Fruit fly (Drosophila melanogaster) whole organism, embryonic: ENCODE measurements around the gene CG4586.
A peak's percentile ranks its signal among the peaks of the same experiment; 100 is the strongest.

ENCODE experiments used
- Aef1 ChIP-seq: fragments of 200-800 bp; sonication (Bioruptor generic); IDR thresholded peaks from 3 replicates; pipeline ENCODE4 v1.3.6; 2022; ENCODE audit warnings: missing biosample characterization, missing genetic modification characterization
- BEAF-32 ChIP-seq: fragments of 200-800 bp; sonication (Bioruptor generic); optimal IDR thresholded peaks from 3 replicates; lab custom pipeline; 2017; ENCODE audit warnings: missing biosample characterization, missing genetic modification characterization, mild to moderate bottlenecking, moderate library complexity, missing genetic modification reagents
- BtbVII ChIP-seq: fragments of 200-800 bp; sonication (Bioruptor generic); optimal IDR thresholded peaks from 3 replicates; lab custom pipeline; 2017; ENCODE audit warnings: missing biosample characterization, mild to moderate bottlenecking, missing genetic modification characterization
- CG10959 ChIP-seq: fragments of 200-800 bp; sonication (Bioruptor generic); IDR thresholded peaks from 2 replicates; pipeline ENCODE4 v1.3.6; 2022; ENCODE audit warnings: missing biosample characterization, missing genetic modification characterization
- CG11247 ChIP-seq: fragments of 200-800 bp; sonication (Bioruptor generic); IDR thresholded peaks from 2 replicates; pipeline ENCODE4 v1.3.6; 2022; ENCODE audit warnings: missing biosample characterization, missing genetic modification characterization
- CG12942 ChIP-seq: fragments of 200-800 bp; sonication (Bioruptor generic); optimal IDR thresholded peaks from 3 replicates; lab custom pipeline; 2016; ENCODE audit warnings: missing biosample characterization, missing genetic modification characterization
- CG14667 ChIP-seq: fragments of 200-800 bp; sonication (Bioruptor generic); IDR thresholded peaks from 2 replicates; pipeline ENCODE4 v1.3.6; 2022; ENCODE audit warnings: missing biosample characterization, missing genetic modification characterization
- CG15011 ChIP-seq: fragments of 200-800 bp; sonication (Bioruptor generic); optimal IDR thresholded peaks from 3 replicates; lab custom pipeline; 2018; ENCODE audit warnings: missing biosample characterization, mild to moderate bottlenecking, missing genetic modification characterization
- CG15601 ChIP-seq: fragments of 200-800 bp; sonication (Bioruptor generic); optimal IDR thresholded peaks from 3 replicates; lab custom pipeline; 2019; ENCODE audit warnings: missing biosample characterization, mild to moderate bottlenecking, missing genetic modification characterization, moderate library complexity
- CG16863 ChIP-seq: fragments of 200-800 bp; sonication (Bioruptor generic); optimal IDR thresholded peaks from 3 replicates; lab custom pipeline; 2016; ENCODE audit warnings: missing biosample characterization, missing genetic modification characterization
- CG17802 ChIP-seq: fragments of 200-800 bp; sonication (Bioruptor generic); optimal IDR thresholded peaks from 2 replicates; lab custom pipeline; 2018; ENCODE audit warnings: missing biosample characterization, mild to moderate bottlenecking, missing genetic modification characterization, moderate library complexity
- CG1832 ChIP-seq: fragments of 200-800 bp; sonication (Bioruptor generic); optimal IDR thresholded peaks from 2 replicates; lab custom pipeline; 2017; ENCODE audit warnings: missing biosample characterization, mild to moderate bottlenecking, missing genetic modification characterization, inconsistent platforms
- CG2889 ChIP-seq: fragments of 200-800 bp; sonication (Bioruptor generic); IDR thresholded peaks from 3 replicates; pipeline ENCODE4 v1.3.6; 2022; ENCODE audit warnings: missing biosample characterization, missing genetic modification characterization
- CG30020 ChIP-seq: fragments of 200-800 bp; optimal IDR thresholded peaks from 2 replicates; lab custom pipeline; 2019; ENCODE audit warnings: missing biosample characterization, mild to moderate bottlenecking, missing genetic modification characterization, moderate library complexity
- CG3065 ChIP-seq: fragments of 200-800 bp; sonication (Bioruptor generic); optimal IDR thresholded peaks from 2 replicates; lab custom pipeline; 2016; ENCODE audit warnings: missing biosample characterization, missing genetic modification characterization
- CG31388 ChIP-seq: fragments of 200-800 bp; sonication (Bioruptor generic); optimal IDR thresholded peaks from 2 replicates; lab custom pipeline; 2016; ENCODE audit warnings: missing biosample characterization, missing genetic modification characterization
- CG3407 ChIP-seq: fragments of 200-800 bp; sonication (Bioruptor generic); optimal IDR thresholded peaks from 2 replicates; lab custom pipeline; 2018; ENCODE audit warnings: missing biosample characterization, mild to moderate bottlenecking, missing genetic modification characterization
- CG3995 ChIP-seq: fragments of 200-800 bp; sonication (Bioruptor generic); optimal IDR thresholded peaks from 3 replicates; lab custom pipeline; 2016; ENCODE audit warnings: missing biosample characterization, missing genetic modification characterization
- CG4282 ChIP-seq: fragments of 200-800 bp; sonication (Bioruptor generic); optimal IDR thresholded peaks from 2 replicates; lab custom pipeline; 2016; ENCODE audit warnings: missing biosample characterization, missing genetic modification characterization
- CG4617 ChIP-seq: fragments of 200-800 bp; sonication (Bioruptor generic); optimal IDR thresholded peaks from 3 replicates; lab custom pipeline; 2016; ENCODE audit warnings: missing biosample characterization, missing genetic modification characterization, borderline replicate concordance
- CG7556 ChIP-seq: fragments of 200-800 bp; sonication (Bioruptor generic); optimal IDR thresholded peaks from 2 replicates; lab custom pipeline; 2017; ENCODE audit warnings: missing biosample characterization, mild to moderate bottlenecking, missing genetic modification characterization
- CHES-1-like ChIP-seq: fragments of 200-800 bp; sonication (Bioruptor generic); optimal IDR thresholded peaks from 2 replicates; lab custom pipeline; 2016; ENCODE audit warnings: missing biosample characterization, missing genetic modification characterization
- CkIIα-i1 ChIP-seq: fragments of 200-800 bp; sonication (Bioruptor generic); IDR thresholded peaks from 2 replicates; pipeline ENCODE4 v1.3.6; 2022; ENCODE audit warnings: missing biosample characterization, missing genetic modification characterization
- Deaf1 ChIP-seq: fragments of 200-800 bp; optimal IDR thresholded peaks from 3 replicates; lab custom pipeline; 2019; ENCODE audit warnings: missing biosample characterization, mild to moderate bottlenecking, missing genetic modification characterization, moderate library complexity
- HmgD ChIP-seq: fragments of 200-800 bp; sonication (Bioruptor generic); optimal IDR thresholded peaks from 3 replicates; lab custom pipeline; 2016; ENCODE audit warnings: missing biosample characterization, missing genetic modification characterization
- MTF-1 ChIP-seq: fragments of 200-800 bp; sonication (Bioruptor generic); optimal IDR thresholded peaks from 2 replicates; lab custom pipeline; 2018; ENCODE audit warnings: missing biosample characterization, mild to moderate bottlenecking, missing genetic modification characterization, borderline replicate concordance
- Nf-YA ChIP-seq: fragments of 200-800 bp; sonication (Bioruptor generic); IDR thresholded peaks from 2 replicates; pipeline ENCODE4 v1.3.6; 2022; ENCODE audit warnings: missing biosample characterization, missing genetic modification characterization
- Nf-YB ChIP-seq: fragments of 200-800 bp; sonication (Bioruptor generic); optimal IDR thresholded peaks from 3 replicates; lab custom pipeline; 2019; ENCODE audit warnings: missing biosample characterization, mild to moderate bottlenecking, missing genetic modification characterization, moderate library complexity
- Sox100B ChIP-seq: fragments of 200-800 bp; sonication (Bioruptor generic); optimal IDR thresholded peaks from 3 replicates; lab custom pipeline; 2018; ENCODE audit warnings: missing biosample characterization, mild to moderate bottlenecking, missing genetic modification characterization
- Spps ChIP-seq: fragments of 200-800 bp; sonication (Bioruptor generic); optimal IDR thresholded peaks from 2 replicates; lab custom pipeline; 2018; ENCODE audit warnings: missing biosample characterization, mild to moderate bottlenecking, missing genetic modification characterization
- bbx ChIP-seq: fragments of 200-800 bp; sonication (Bioruptor generic); IDR thresholded peaks from 2 replicates; pipeline ENCODE4 v1.3.6; 2022; ENCODE audit warnings: missing biosample characterization, missing genetic modification characterization; ENCODE audit not compliant: partially characterized antibody
- cg ChIP-seq: fragments of 200-800 bp; sonication (Bioruptor generic); optimal IDR thresholded peaks from 3 replicates; lab custom pipeline; 2019; ENCODE audit warnings: missing biosample characterization, mild to moderate bottlenecking, missing genetic modification characterization, moderate library complexity
- da ChIP-seq: fragments of 200-800 bp; sonication (Bioruptor generic); optimal IDR thresholded peaks from 2 replicates; lab custom pipeline; 2016; ENCODE audit warnings: missing biosample characterization, missing genetic modification characterization
- dpn ChIP-seq, 2 experiments: fragments of 200-800 bp; sonication (Bioruptor generic); optimal IDR thresholded peaks; 3 replicates each; lab custom pipeline; 2016; ENCODE audit warnings: missing biosample characterization in 2 of 2, missing genetic modification characterization in 2 of 2
- ems ChIP-seq: fragments of 200-800 bp; sonication (Bioruptor generic); optimal IDR thresholded peaks from 3 replicates; lab custom pipeline; 2016; ENCODE audit warnings: missing biosample characterization, missing genetic modification characterization
- exex ChIP-seq: fragments of 200-800 bp; sonication (Bioruptor generic); optimal IDR thresholded peaks from 4 replicates; lab custom pipeline; 2018; ENCODE audit warnings: missing biosample characterization, mild to moderate bottlenecking, missing genetic modification characterization, moderate library complexity
- fru ChIP-seq: fragments of >200 bp; optimal IDR thresholded peaks from 2 replicates; lab custom pipeline; 2017
- h ChIP-seq: fragments of >200 bp; optimal IDR thresholded peaks from 2 replicates; lab custom pipeline; 2017
- maf-S ChIP-seq: fragments of 200-800 bp; sonication (Bioruptor generic); optimal IDR thresholded peaks from 2 replicates; lab custom pipeline; 2016; ENCODE audit warnings: missing biosample characterization, missing genetic modification characterization
- otp ChIP-seq: fragments of 200-800 bp; sonication (Bioruptor generic); IDR thresholded peaks from 3 replicates; pipeline ENCODE4, ENCODE4 v1.3.6; 2022; ENCODE audit warnings: missing biosample characterization, missing genetic modification characterization
- pan ChIP-seq, 4 experiments: fragments of >200 bp in 3 of 4; fragments of 200-800 bp in 1 of 4; sonication (Bioruptor generic) in 1 of 4; optimal IDR thresholded peaks in 3 of 4; IDR thresholded peaks in 1 of 4; 2 replicates each; pipeline versions ENCODE4 v1.3.6 to Lab custom; 2017 to 2022; ENCODE audit warnings: missing biosample characterization in 2 of 4, missing genetic modification characterization in 2 of 4, mixed read lengths in 1 of 4
- peb ChIP-seq: fragments of 200-800 bp; sonication (Bioruptor generic); IDR thresholded peaks from 2 replicates; pipeline ENCODE4 v1.3.6; 2022; ENCODE audit warnings: missing biosample characterization, missing genetic modification characterization
- pho ChIP-seq: fragments of 200-800 bp; sonication (Bioruptor generic); optimal IDR thresholded peaks from 2 replicates; lab custom pipeline; 2016; ENCODE audit warnings: missing biosample characterization, missing genetic modification characterization
- phol ChIP-seq: fragments of 200-800 bp; sonication (Bioruptor generic); optimal IDR thresholded peaks from 3 replicates; lab custom pipeline; 2018; ENCODE audit warnings: missing biosample characterization, mild to moderate bottlenecking, missing genetic modification characterization, moderate library complexity
- rib ChIP-seq: fragments of 200-800 bp; sonication (Bioruptor generic); IDR thresholded peaks from 2 replicates; pipeline ENCODE4 v1.3.6; 2022; ENCODE audit warnings: missing biosample characterization, missing genetic modification characterization
- salm ChIP-seq: fragments of 200-800 bp; sonication (Bioruptor generic); optimal IDR thresholded peaks from 2 replicates; lab custom pipeline; 2018; ENCODE audit warnings: missing biosample characterization, mild to moderate bottlenecking, missing genetic modification characterization
- sens ChIP-seq: fragments of 200-800 bp; sonication (Bioruptor generic); peaks from one replicate; lab custom pipeline; 2016; ENCODE audit warnings: missing biosample characterization, missing genetic modification characterization
- sens-2 ChIP-seq: fragments of 200-800 bp; sonication (Bioruptor generic); IDR thresholded peaks from 2 replicates; pipeline ENCODE4 v1.3.6; 2022; ENCODE audit warnings: missing biosample characterization, missing genetic modification characterization
- toy ChIP-seq: fragments of 200-800 bp; sonication (Bioruptor generic); IDR thresholded peaks from 2 replicates; pipeline ENCODE4 v1.3.6; 2022; ENCODE audit warnings: missing biosample characterization, missing genetic modification characterization
- usp ChIP-seq: fragments of >200 bp; optimal IDR thresholded peaks from 2 replicates; lab custom pipeline; 2017; ENCODE audit warnings: missing biosample characterization, missing genetic modification characterization
- wek ChIP-seq: fragments of 200-800 bp; sonication (Bioruptor generic); optimal IDR thresholded peaks from 3 replicates; lab custom pipeline; 2018; ENCODE audit warnings: missing biosample characterization, mild to moderate bottlenecking, missing genetic modification characterization, moderate library complexity

Gene CG4586

dm6 chrX:7001135-7001769 lies 31.5 kb downstream of the CG4586 start (continued):
- no peak for TF ChIP-seq cg (GFP tag; lab: Kevin White, UChicago)
- TF ChIP-seq CG15011 (GFP tag; lab: Kevin White, UChicago) = peak; percentile 3
- TF ChIP-seq CG12942 (GFP tag; lab: Kevin White, UChicago) = no peak
- TF ChIP-seq CG1832 (GFP tag; lab: Kevin White, UChicago) = no peak
- TF ChIP-seq peb (GFP tag; lab: Robert Waterston, UW) = no peak
- no peak for TF ChIP-seq toy (GFP tag; lab: Robert Waterston, UW)
- TF ChIP-seq Aef1 (GFP tag; lab: Robert Waterston, UW) = peak; percentile 49; the same call in 2 of the 3 replicates
- TF ChIP-seq MTF-1 (GFP tag; lab: Kevin White, UChicago) = no peak
- no peak for TF ChIP-seq salm (tag; lab: Kevin White, UChicago)
- TF ChIP-seq CG3065 (GFP tag; lab: Kevin White, UChicago) = no peak
- peak; percentile 36 for TF ChIP-seq pho (GFP tag; lab: Kevin White, UChicago)
- TF ChIP-seq Nf-YA (GFP tag; lab: Robert Waterston, UW) = no peak
- 0 out of 2 replicates have a peak, but pooled peaks have one; percentile 20 for TF ChIP-seq CG10959 (GFP tag; lab: Robert Waterston, UW)
- TF ChIP-seq Nf-YB (GFP tag; lab: Kevin White, UChicago) = no peak
- no peak for TF ChIP-seq fru (lab: Kevin White, UChicago)
- peak; percentile 29 for TF ChIP-seq phol (tag; lab: Kevin White, UChicago)
- no peak for TF ChIP-seq CG11247 (GFP tag; lab: Robert Waterston, UW)
- peak; percentile 41; the same call in 1 of the 2 replicates for TF ChIP-seq CG14667 (GFP tag; lab: Robert Waterston, UW)
- TF ChIP-seq CHES-1-like (GFP tag; lab: Kevin White, UChicago) = peak; percentile 5
- TF ChIP-seq bbx (GFP tag; lab: Robert Waterston, UW) = no peak
- TF ChIP-seq BEAF-32 (GFP tag; lab: Kevin White, UChicago) = no peak
- no peak for TF ChIP-seq CG30020 (tag; lab: Kevin White, UChicago)
- TF ChIP-seq CG2889 = no peak
- peak; percentile 39 for TF ChIP-seq Spps (tag; lab: Kevin White, UChicago)
- TF ChIP-seq BtbVII = peak; percentile 9
- peak in 1 of 2 experiments; percentile 24 for TF ChIP-seq dpn (GFP tag; optimal IDR thresholded peaks at IDR 0.05; lab: Kevin White, UChicago)
- TF ChIP-seq CG31388 = no peak
- no peak for TF ChIP-seq CG3995 (GFP tag; lab: Kevin White, UChicago)
- no peak for TF ChIP-seq HmgD (GFP tag; lab: Kevin White, UChicago)
- peak; percentile 62 for TF ChIP-seq CG7556 (GFP tag; lab: Kevin White, UChicago)
- TF ChIP-seq rib (GFP tag; lab: Robert Waterston, UW) = peak; percentile 41; the same call in 1 of the 2 replicates
- TF ChIP-seq wek = no peak
- peak; percentile 94 for TF ChIP-seq Deaf1 (tag; lab: Kevin White, UChicago)
- TF ChIP-seq h (lab: Kevin White, UChicago) = no peak
- TF ChIP-seq usp (GFP tag; lab: Kevin White, UChicago) = no peak
- no peak for TF ChIP-seq maf-S (GFP tag; lab: Kevin White, UChicago)
- peak; percentile 12 for TF ChIP-seq CG16863
- TF ChIP-seq CkIIα-i1 (GFP tag; lab: Robert Waterston, UW) = no peak
- TF ChIP-seq CG4282 (GFP tag; lab: Kevin White, UChicago) = no peak
- TF ChIP-seq ems (GFP tag; lab: Kevin White, UChicago) = peak; percentile 34
- TF ChIP-seq CG3407 (GFP tag; lab: Kevin White, UChicago) = no peak
- no peak for TF ChIP-seq sens-2 (GFP tag; lab: Robert Waterston, UW)
- peak; percentile 26 for TF ChIP-seq sens (GFP tag; lab: Kevin White, UChicago)
- TF ChIP-seq Sox100B (GFP tag; lab: Kevin White, UChicago) = peak; percentile 26
- TF ChIP-seq otp (GFP tag; lab: Robert Waterston, UW) = peak; percentile 55; the same call in 1 of the 3 replicates
- TF ChIP-seq CG17802 (tag; lab: Kevin White, UChicago) = no peak
- TF ChIP-seq CG4617 = no peak
- no peak for TF ChIP-seq CG15601 (tag; lab: Kevin White, UChicago)
- TF ChIP-seq pan (optimal IDR thresholded peaks at IDR 0.05; lab: Kevin White, UChicago) = no peak
- peak in 1 of 2 experiments; percentile 74 for TF ChIP-seq pan (GFP tag; optimal IDR thresholded peaks at IDR 0.05 in 1 of 2, IDR thresholded peaks at IDR 0.05 in 1 of 2)
- TF ChIP-seq da (GFP tag; lab: Kevin White, UChicago) = no peak
- TF ChIP-seq exex (tag; lab: Kevin White, UChicago) = peak; percentile 8
